Fruit fly (Drosophila melanogaster): ENCODE results near the gene bdwf.

Gene bdwf

DNA sequence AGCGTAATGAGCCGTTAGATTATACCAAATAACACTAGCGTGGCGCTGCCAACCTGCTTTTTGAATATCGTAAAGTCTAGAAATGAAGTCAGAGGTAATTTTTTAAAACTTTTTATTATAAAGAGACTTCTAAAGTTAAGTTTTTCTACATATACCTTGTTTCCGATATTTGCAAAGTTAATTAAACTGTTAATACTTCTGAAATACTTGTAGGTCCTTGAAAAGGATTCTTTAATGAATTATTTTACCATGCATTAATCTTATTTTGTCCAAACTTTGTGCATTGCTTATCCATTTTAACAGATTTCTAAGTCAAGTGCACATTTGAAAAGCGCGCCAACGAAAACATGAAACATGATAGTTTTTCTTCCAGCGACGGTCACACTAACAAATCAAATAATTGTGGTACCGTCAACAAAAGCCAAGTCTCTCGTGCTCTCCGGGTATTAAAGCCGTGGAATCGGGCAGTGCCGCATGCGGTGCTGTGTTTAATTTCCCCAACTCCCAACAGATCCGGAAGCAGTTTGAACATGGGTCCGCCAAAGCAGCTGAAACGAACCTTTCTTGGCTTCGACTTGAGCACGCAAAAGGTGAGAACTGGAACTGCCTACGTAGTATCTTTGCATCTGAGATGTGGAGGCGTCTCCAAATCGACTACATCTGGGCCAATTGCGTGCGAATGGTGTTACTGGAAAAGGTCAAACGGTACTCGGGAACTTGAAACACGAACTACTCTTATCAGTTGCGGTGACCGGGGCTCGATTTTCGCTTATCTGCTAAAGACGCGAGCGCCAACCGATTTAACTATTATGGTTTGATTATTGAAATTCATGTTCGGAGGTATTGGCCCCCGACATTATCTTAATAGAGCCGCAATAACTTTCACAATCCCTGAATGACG lies 46.6 kb downstream of the bdwf start, which contains the start of the genes EMC2A and CG3534 (continued):
- no peak for TF ChIP-seq zen2 (GFP tag; IDR thresholded peaks at IDR 0.05; ENCODE audit: partially characterized antibody)
- TF ChIP-seq CG16815 (GFP tag; optimal IDR thresholded peaks at IDR 0.05), result no peak
- no peak for TF ChIP-seq Nf-YB (GFP tag; optimal IDR thresholded peaks at IDR 0.05)
- TF ChIP-seq CG34224 (GFP tag; IDR thresholded peaks at IDR 0.05; ENCODE audit: partially characterized antibody), result no peak
- no peak for TF ChIP-seq ewg (GFP tag; optimal IDR thresholded peaks at IDR 0.05)
- no peak for TF ChIP-seq Hr3 (GFP tag; optimal IDR thresholded peaks at IDR 0.05)
- peak; percentile 57 for TF ChIP-seq CG32532 (GFP tag; IDR thresholded peaks at IDR 0.05)
- TF ChIP-seq CkIIα-i1 (GFP tag; IDR thresholded peaks at IDR 0.05), result no peak
- no peak for TF ChIP-seq CG32767 (GFP tag; IDR thresholded peaks at IDR 0.05)
- TF ChIP-seq nau (GFP tag; optimal IDR thresholded peaks at IDR 0.05), result no peak
- no peak for TF ChIP-seq CG3065 (GFP tag; optimal IDR thresholded peaks at IDR 0.05)
- TF ChIP-seq CG2120 (GFP tag; optimal IDR thresholded peaks at IDR 0.05), result peak; percentile 2
- TF ChIP-seq mirr (GFP tag; optimal IDR thresholded peaks at IDR 0.05), result no peak
- peak; percentile 64 for TF ChIP-seq Deaf1 (tag; optimal IDR thresholded peaks at IDR 0.05)
- TF ChIP-seq CG2199 (GFP tag; IDR thresholded peaks at IDR 0.05), result no peak
- TF ChIP-seq pzg (GFP tag; optimal IDR thresholded peaks at IDR 0.05), result peak; percentile 42
- TF ChIP-seq CG7357 (GFP tag; IDR thresholded peaks at IDR 0.05), result no peak
- peak; percentile 12 for TF ChIP-seq Dek (tag; optimal IDR thresholded peaks at IDR 0.05)
- TF ChIP-seq CG15514 (GFP tag; optimal IDR thresholded peaks at IDR 0.05), result peak; percentile 57
- TF ChIP-seq CG10147 (GFP tag; optimal IDR thresholded peaks at IDR 0.05), result no peak
- TF ChIP-seq Optix (GFP tag; IDR thresholded peaks at IDR 0.05), result no peak
- TF ChIP-seq jigr1 (GFP tag; IDR thresholded peaks at IDR 0.05), result no peak
- TF ChIP-seq Ssrp (tag; optimal IDR thresholded peaks at IDR 0.05), result no peak
- no peak; the same call in 1 of the 2 replicates for TF ChIP-seq E2f1 (GFP tag; IDR thresholded peaks at IDR 0.05)
- TF ChIP-seq CG9609 (GFP tag; optimal IDR thresholded peaks at IDR 0.05), result no peak
- peak; percentile 38 for TF ChIP-seq mam (GFP tag; optimal IDR thresholded peaks at IDR 0.05)
- no peak for TF ChIP-seq CG32772 (GFP tag; IDR thresholded peaks at IDR 0.05)
- TF ChIP-seq Max (GFP tag; optimal IDR thresholded peaks at IDR 0.05), result peak; percentile 21
- no peak for TF ChIP-seq wek (GFP tag; optimal IDR thresholded peaks at IDR 0.05)
- no peak for TF ChIP-seq CG3726 (GFP tag; IDR thresholded peaks at IDR 0.05)
- TF ChIP-seq BEAF-32 (GFP tag; optimal IDR thresholded peaks at IDR 0.05), result peak; percentile 10
- peak; percentile 2 for TF ChIP-seq CG15696 (tag; optimal IDR thresholded peaks at IDR 0.05)
- TF ChIP-seq CG1603 (tag; optimal IDR thresholded peaks at IDR 0.05), result peak; percentile 21
- no peak for TF ChIP-seq CG6683 (GFP tag; optimal IDR thresholded peaks at IDR 0.05)
- TF ChIP-seq CG18599 (GFP tag; optimal IDR thresholded peaks at IDR 0.05), result no peak
- TF ChIP-seq Fer2 (tag; optimal IDR thresholded peaks at IDR 0.05), result no peak
- TF ChIP-seq bowl (GFP tag; IDR thresholded peaks at IDR 0.05), result no peak
- no peak for TF ChIP-seq CoRest (tag; optimal IDR thresholded peaks at IDR 0.05)
- no peak for TF ChIP-seq fd3F (GFP tag; optimal IDR thresholded peaks at IDR 0.05)
- TF ChIP-seq ase (GFP tag; IDR thresholded peaks at IDR 0.05), result no peak
- no peak for TF ChIP-seq CG10321 (GFP tag; IDR thresholded peaks at IDR 0.05)
- TF ChIP-seq ap (GFP tag; IDR thresholded peaks at IDR 0.05), result no peak
- no peak for TF ChIP-seq repo (GFP tag; optimal IDR thresholded peaks at IDR 0.05)
- no peak for TF ChIP-seq pros (GFP tag; optimal IDR thresholded peaks at IDR 0.05)
- no peak for TF ChIP-seq Mes4 (GFP tag; optimal IDR thresholded peaks at IDR 0.05)
- no peak for TF ChIP-seq PHDP (tag; optimal IDR thresholded peaks at IDR 0.05)
- peak; percentile 3 for TF ChIP-seq NK7.1 (GFP tag; optimal IDR thresholded peaks at IDR 0.05)
- no peak for TF ChIP-seq usp (GFP tag; optimal IDR thresholded peaks at IDR 0.05)
- TF ChIP-seq ranshi (GFP tag; IDR thresholded peaks at IDR 0.05), result 0 out of 2 replicates have a peak, but pooled peaks have one; percentile 47
